Worm (Caenorhabditis elegans): Measurements from ENCODE around the gene sfxn-1.4.

Gene sfxn-1.4

DNA sequence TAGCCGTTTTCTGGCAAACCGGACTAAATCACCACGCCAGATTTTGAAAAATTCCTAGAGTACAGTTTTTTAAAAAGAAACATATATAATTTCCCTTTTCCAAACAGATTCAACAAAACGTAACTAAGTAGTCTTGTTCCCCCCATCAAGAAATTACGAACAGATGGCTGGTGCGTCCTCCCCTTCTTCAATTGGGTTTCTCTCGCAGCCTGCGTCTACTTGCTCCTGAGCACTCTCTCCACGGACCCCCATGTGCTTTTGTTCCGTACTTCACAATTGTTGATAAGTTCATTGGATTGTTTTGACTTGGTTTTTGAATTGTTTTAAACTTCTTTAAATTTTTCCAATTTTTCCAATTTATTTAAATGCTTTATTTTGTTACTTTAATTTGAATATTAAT, 7.0 kb upstream of the sfxn-1.4 start:
- TF ChIP-seq hlh-8 (tag; optimal IDR thresholded peaks at IDR 0.05) (peak; percentile 73), ceh-34 (tag; optimal IDR thresholded peaks at IDR 0.05) (no peak), unc-55 (GFP tag; optimal IDR thresholded peaks at IDR 0.05) (peak; percentile 8), ceh-31 (tag; optimal IDR thresholded peaks at IDR 0.05) (peak; percentile 1), pax-1 (tag; optimal IDR thresholded peaks at IDR 0.05) (no peak), unc-42 (tag; optimal IDR thresholded peaks at IDR 0.05) (peak; percentile 59), ceh-18 (tag; optimal IDR thresholded peaks at IDR 0.05) (no peak), nfya-1 (tag; optimal IDR thresholded peaks at IDR 0.05) (peak; percentile 29), ets-4 (tag; optimal IDR thresholded peaks at IDR 0.05) (no peak), C08G9.2 (tag; optimal IDR thresholded peaks at IDR 0.05) (no peak), Y22D7AL.16 (tag; optimal IDR thresholded peaks at IDR 0.05) (no peak), F13H6.1 (tag; optimal IDR thresholded peaks at IDR 0.05) (no peak), pha-2 (tag; optimal IDR thresholded peaks at IDR 0.05) (no peak)

DNA sequence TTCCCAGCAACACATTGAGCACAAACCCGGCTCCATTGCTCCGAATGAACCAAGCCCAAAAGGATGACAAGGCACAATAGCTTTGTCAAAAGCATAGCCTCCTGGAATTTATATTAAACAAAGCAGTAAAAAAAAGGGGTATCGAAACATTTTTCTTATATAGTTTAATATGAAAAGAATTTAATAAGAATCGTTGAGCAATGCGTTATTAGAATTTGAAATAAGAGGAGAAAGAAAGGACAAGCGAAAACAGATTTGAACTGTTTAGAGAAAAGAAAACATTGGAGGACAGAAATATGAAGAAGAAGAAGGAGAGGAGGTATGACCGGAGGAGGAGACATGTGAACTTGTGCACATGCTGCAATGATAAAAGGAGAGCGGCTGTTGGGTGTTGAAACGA, 4.1 kb upstream of the sfxn-1.4 start, which contains the start of gene C47D12.5:
Gene C47D12.5, minus strand, starts transcription at position 101 of the 400 bp plus-strand sequence.
- TF ChIP-seq fkh-6 (tag; optimal IDR thresholded peaks at IDR 0.05) (no peak), ceh-14 (tag; optimal IDR thresholded peaks at IDR 0.05) (no peak), unc-86 (tag; optimal IDR thresholded peaks at IDR 0.05) (no peak), ceh-31 (tag; optimal IDR thresholded peaks at IDR 0.05) (no peak), che-1 (tag; optimal IDR thresholded peaks at IDR 0.05) (no peak), hlh-30 (tag; optimal IDR thresholded peaks at IDR 0.05; ENCODE audit: insufficient read depth) (no peak), unc-42 (tag; optimal IDR thresholded peaks at IDR 0.05) (no peak), ceh-2 (tag; optimal IDR thresholded peaks at IDR 0.05) (no peak), hlh-13 (GFP tag; optimal IDR thresholded peaks at IDR 0.05) (no peak), unc-3 (GFP tag; conservative IDR thresholded peaks at IDR 0.05) (no peak), unc-3 (tag; optimal IDR thresholded peaks at IDR 0.05) (no peak), C38D4.7 (GFP tag; optimal IDR thresholded peaks at IDR 0.05) (no peak), tbx-7 (tag; optimal IDR thresholded peaks at IDR 0.05) (no peak), pha-4 (tag; optimal IDR thresholded peaks at IDR 0.05) (no peak), pag-3 (tag; optimal IDR thresholded peaks at IDR 0.05; ENCODE audit: borderline replicate concordance) (no peak), ceh-34 (tag; optimal IDR thresholded peaks at IDR 0.05) (no peak)

DNA sequence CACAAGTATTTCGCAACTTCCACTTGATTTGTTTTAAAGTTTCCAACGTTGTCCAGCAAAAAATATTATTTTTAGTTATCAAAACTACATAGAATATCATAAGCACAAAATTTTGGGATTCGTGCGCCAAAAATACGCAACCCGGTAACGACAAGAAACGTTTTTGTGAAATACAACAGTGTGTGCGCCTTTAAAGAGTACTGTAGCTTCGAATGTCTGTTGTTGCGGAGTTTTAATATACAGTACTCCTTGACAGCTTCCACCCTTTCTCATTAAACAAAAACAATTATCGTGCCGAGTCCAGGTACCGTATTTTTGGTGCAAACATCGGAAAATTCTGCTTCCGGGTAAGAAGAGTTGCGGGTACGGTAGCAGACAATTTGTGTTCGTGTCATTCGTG, 816 bp downstream of the sfxn-1.4 start:
- no peak for TF ChIP-seq sox-4 (tag; optimal IDR thresholded peaks at IDR 0.05)
- no peak for TF ChIP-seq ama-1 (optimal IDR thresholded peaks at IDR 0.05)
- no peak for TF ChIP-seq ceh-30 (tag; optimal IDR thresholded peaks at IDR 0.05)
- no peak for TF ChIP-seq nhr-232 (tag; optimal IDR thresholded peaks at IDR 0.05)
- TF ChIP-seq pha-4 (tag; optimal IDR thresholded peaks at IDR 0.05) = no peak
- TF ChIP-seq pqm-1 (tag; optimal IDR thresholded peaks at IDR 0.05) = no peak
- no peak for TF ChIP-seq dve-1 (tag; optimal IDR thresholded peaks at IDR 0.05)
- TF ChIP-seq sdc-2 (tag; optimal IDR thresholded peaks at IDR 0.05) = no peak
- no peak for TF ChIP-seq ceh-9 (tag; optimal IDR thresholded peaks at IDR 0.05)
- TF ChIP-seq ztf-16 (tag; optimal IDR thresholded peaks at IDR 0.05) = no peak
- TF ChIP-seq hlh-30 (tag; optimal IDR thresholded peaks at IDR 0.05; ENCODE audit: insufficient read depth) = no peak
- no peak for TF ChIP-seq ceh-14 (tag; optimal IDR thresholded peaks at IDR 0.05)
- TF ChIP-seq ceh-22 (tag; optimal IDR thresholded peaks at IDR 0.05) = no peak
- no peak for TF ChIP-seq ceh-2 (tag; optimal IDR thresholded peaks at IDR 0.05)
- TF ChIP-seq ceh-34 (tag; optimal IDR thresholded peaks at IDR 0.05) = no peak
- no peak for TF ChIP-seq T23F11.4 (GFP tag; optimal IDR thresholded peaks at IDR 0.05)
- TF ChIP-seq ceh-45 (GFP tag; IDR thresholded peaks at IDR 0.05) = no peak
- TF ChIP-seq syd-9 (tag; optimal IDR thresholded peaks at IDR 0.05) = no peak
- TF ChIP-seq ceh-48 (tag; optimal IDR thresholded peaks at IDR 0.05) = no peak

Data from whole organism, late embryonic.